Fruit fly (Drosophila melanogaster): ENCODE measurements around the gene CG15247.

DNA sequence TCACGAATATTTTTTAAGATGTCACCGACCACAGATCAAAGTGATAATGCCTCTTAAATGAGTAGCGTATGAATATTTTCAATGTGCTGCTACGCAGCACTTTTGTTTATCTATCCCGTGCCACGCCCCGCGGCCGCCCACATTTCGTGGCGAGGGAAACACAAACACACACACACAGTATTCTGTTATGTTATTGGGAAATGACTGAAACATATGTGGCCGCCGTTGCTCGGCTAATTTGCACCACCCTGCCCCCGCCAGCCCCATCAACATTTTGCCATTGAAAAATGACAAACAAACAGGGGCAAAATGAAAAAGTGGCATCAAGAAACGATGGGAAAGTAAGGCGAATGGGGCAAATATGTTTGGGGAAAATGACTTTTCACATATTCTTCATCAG, 768 bp upstream of the CG15247 start:
- TF ChIP-seq CG8478 (optimal IDR thresholded peaks at IDR 0.05): no peak
- TF ChIP-seq CTCF (optimal IDR thresholded peaks at IDR 0.05): no peak
